Worm (Caenorhabditis elegans): ENCODE data around the gene fbxa-116.

DNA sequence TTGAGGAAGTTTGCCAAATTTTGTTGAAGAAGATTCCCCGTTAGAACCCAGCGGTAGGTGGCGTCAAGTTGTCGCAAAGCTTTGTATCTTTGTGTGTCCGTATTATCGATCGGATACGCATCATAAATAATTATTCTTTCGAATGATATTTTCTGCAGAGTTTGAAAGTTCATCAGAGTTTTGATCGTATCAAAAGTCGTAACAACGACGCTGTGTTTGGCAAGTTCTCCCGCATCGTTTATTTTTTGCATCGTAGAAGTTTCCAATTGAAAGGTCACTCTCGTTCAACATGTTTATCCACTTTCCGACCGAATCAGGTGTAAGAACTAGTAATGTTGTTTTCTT, 25.6 kb downstream of the fbxa-116 start:
- TF ChIP-seq F37B4.10 (GFP tag; IDR thresholded peaks at IDR 0.05) = no peak
- no peak for TF ChIP-seq lsy-27 (tag; optimal IDR thresholded peaks at IDR 0.05; ENCODE audit: borderline replicate concordance, insufficient read depth)
- no peak for TF ChIP-seq egl-18 (GFP tag; IDR thresholded peaks at IDR 0.05)
- no peak for TF ChIP-seq lag-1 (GFP tag; IDR thresholded peaks at IDR 0.05)
- TF ChIP-seq lin-26 (GFP tag; IDR thresholded peaks at IDR 0.05) = no peak
- TF ChIP-seq nfya-1 (tag; optimal IDR thresholded peaks at IDR 0.05; ENCODE audit: borderline replicate concordance, insufficient read depth) = no peak
- TF ChIP-seq Y67H2A.10 (GFP tag; conservative IDR thresholded peaks at IDR 0.05) = no peak
- no peak for TF ChIP-seq dpl-1 (GFP tag; optimal IDR thresholded peaks at IDR 0.05)
- TF ChIP-seq snpc-4 (GFP tag; optimal IDR thresholded peaks at IDR 0.05) = no peak
- TF ChIP-seq snpc-4 (tag; optimal IDR thresholded peaks at IDR 0.05) = no peak
- no peak for TF ChIP-seq ceh-27 (GFP tag; optimal IDR thresholded peaks at IDR 0.05)
- no peak for TF ChIP-seq D2030.7 (GFP tag; IDR thresholded peaks at IDR 0.05)
- peak; percentile 7; the same call in 1 of the 2 replicates for TF ChIP-seq Y56A3A.18 (GFP tag; IDR thresholded peaks at IDR 0.05)
- no peak for TF ChIP-seq him-1 (tag; optimal IDR thresholded peaks at IDR 0.05)
- TF ChIP-seq die-1 (tag; optimal IDR thresholded peaks at IDR 0.05) = no peak
